Fruit fly (Drosophila melanogaster) whole organism, embryonic: ENCODE results near the gene Cubn.

Source experiments
- CG1024 ChIP-seq: fragments of 200-800 bp; sonication (Bioruptor generic); IDR thresholded peaks from 2 replicates; pipeline ENCODE4 v1.3.6; 2022; ENCODE audit warnings: missing biosample characterization, missing genetic modification characterization
- CG11456 ChIP-seq: fragments of 200-800 bp; sonication (Bioruptor generic); IDR thresholded peaks from 3 replicates; pipeline ENCODE4 v1.3.6; 2022; ENCODE audit warnings: missing biosample characterization, missing genetic modification characterization
- CG13287 ChIP-seq: fragments of 200-800 bp; sonication (Bioruptor generic); IDR thresholded peaks from 2 replicates; pipeline ENCODE4 v1.3.6; 2022; ENCODE audit warnings: missing biosample characterization, missing genetic modification characterization; ENCODE audit not compliant: partially characterized antibody
- CG15073 ChIP-seq: fragments of 200-800 bp; sonication (Bioruptor generic); optimal IDR thresholded peaks from 2 replicates; lab custom pipeline; 2016; ENCODE audit warnings: missing biosample characterization, missing genetic modification characterization
- CG18619 ChIP-seq: fragments of 200-800 bp; sonication (Bioruptor generic); optimal IDR thresholded peaks from 3 replicates; lab custom pipeline; 2017; ENCODE audit warnings: missing biosample characterization, mild to moderate bottlenecking, missing genetic modification characterization
- CG2116 ChIP-seq: fragments of 200-800 bp; sonication (Bioruptor generic); optimal IDR thresholded peaks from 3 replicates; lab custom pipeline; 2018; ENCODE audit warnings: missing biosample characterization, mild to moderate bottlenecking, missing genetic modification characterization
- CG2202 ChIP-seq: fragments of 200-800 bp; sonication (Bioruptor generic); optimal IDR thresholded peaks from 2 replicates; lab custom pipeline; 2018; ENCODE audit warnings: missing biosample characterization, mild to moderate bottlenecking, missing genetic modification characterization
- CG33213 ChIP-seq: fragments of 200-800 bp; sonication (Bioruptor generic); optimal IDR thresholded peaks from 3 replicates; lab custom pipeline; 2016; ENCODE audit warnings: missing biosample characterization, missing genetic modification characterization
- CG34376 ChIP-seq: fragments of 200-800 bp; sonication (Bioruptor generic); optimal IDR thresholded peaks from 2 replicates; lab custom pipeline; 2018; ENCODE audit warnings: missing biosample characterization, mild to moderate bottlenecking, missing genetic modification characterization
- CG4424 ChIP-seq: fragments of 200-800 bp; sonication (Bioruptor generic); optimal IDR thresholded peaks from 3 replicates; lab custom pipeline; 2016; ENCODE audit warnings: missing biosample characterization, missing genetic modification characterization
- CG4707 ChIP-seq: fragments of 200-800 bp; sonication (Bioruptor generic); optimal IDR thresholded peaks from 2 replicates; lab custom pipeline; 2018; ENCODE audit warnings: missing biosample characterization, mild to moderate bottlenecking, missing genetic modification characterization, moderate library complexity
- CG7357 ChIP-seq: fragments of 200-800 bp; sonication (Bioruptor generic); IDR thresholded peaks from 3 replicates; pipeline ENCODE4 v1.3.6; 2022; ENCODE audit warnings: missing biosample characterization, missing genetic modification characterization
- Dek ChIP-seq: fragments of 200-800 bp; sonication (Bioruptor generic); optimal IDR thresholded peaks from 3 replicates; lab custom pipeline; 2019; ENCODE audit warnings: missing biosample characterization, mild to moderate bottlenecking, missing genetic modification characterization, moderate library complexity
- Eip74EF ChIP-seq, 2 experiments: fragments of 200-800 bp in 1 of 2; fragments of >200 bp in 1 of 2; sonication (Bioruptor generic) in 1 of 2; optimal IDR thresholded peaks; 2 replicates each; lab custom pipeline; 2017 to 2019; ENCODE audit warnings: missing biosample characterization in 2 of 2, missing genetic modification characterization in 2 of 2, mild to moderate bottlenecking in 1 of 2, moderate library complexity in 1 of 2
- H2.0 ChIP-seq: fragments of 200-800 bp; sonication (Bioruptor generic); IDR thresholded peaks from 2 replicates; pipeline ENCODE4 v1.3.6; 2022; ENCODE audit warnings: missing biosample characterization, missing genetic modification characterization
- HmgZ ChIP-seq: fragments of 200-800 bp; sonication (Bioruptor generic); optimal IDR thresholded peaks from 2 replicates; lab custom pipeline; 2018; ENCODE audit warnings: missing biosample characterization, mild to moderate bottlenecking, missing genetic modification characterization
- Hr78 ChIP-seq, 2 experiments: fragments of 200-800 bp in 1 of 2; fragments of >200 bp in 1 of 2; sonication (Bioruptor generic) in 1 of 2; optimal IDR thresholded peaks; 2 replicates each; lab custom pipeline; 2017 to 2019; ENCODE audit warnings: missing biosample characterization in 2 of 2, missing genetic modification characterization in 2 of 2, mild to moderate bottlenecking in 1 of 2, moderate library complexity in 1 of 2
- MTF-1 ChIP-seq: fragments of 200-800 bp; sonication (Bioruptor generic); optimal IDR thresholded peaks from 2 replicates; lab custom pipeline; 2018; ENCODE audit warnings: missing biosample characterization, mild to moderate bottlenecking, missing genetic modification characterization, borderline replicate concordance
- Neu2 ChIP-seq: fragments of 200-800 bp; sonication (Bioruptor generic); optimal IDR thresholded peaks from 3 replicates; lab custom pipeline; 2016; ENCODE audit warnings: missing biosample characterization, missing genetic modification characterization, borderline replicate concordance
- Nf-YB ChIP-seq: fragments of 200-800 bp; sonication (Bioruptor generic); optimal IDR thresholded peaks from 3 replicates; lab custom pipeline; 2019; ENCODE audit warnings: missing biosample characterization, mild to moderate bottlenecking, missing genetic modification characterization, moderate library complexity
- Opbp ChIP-seq: fragments of 200-800 bp; sonication (Bioruptor generic); IDR thresholded peaks from 3 replicates; pipeline ENCODE4 v1.3.6; 2022; ENCODE audit warnings: missing biosample characterization, missing genetic modification characterization; ENCODE audit not compliant: partially characterized antibody
- Rfx ChIP-seq: fragments of 200-800 bp; sonication (Bioruptor generic); IDR thresholded peaks from 2 replicates; pipeline ENCODE4 v1.3.6; 2022; ENCODE audit warnings: missing biosample characterization, missing genetic modification characterization
- Ssrp ChIP-seq: fragments of 200-800 bp; sonication (Bioruptor generic); optimal IDR thresholded peaks from 2 replicates; lab custom pipeline; 2018; ENCODE audit warnings: missing biosample characterization, mild to moderate bottlenecking, missing genetic modification characterization, moderate library complexity
- Stat92E ChIP-seq, 3 experiments: fragments of >200 bp in 2 of 3; fragments of 200-800 bp in 1 of 3; sonication (Bioruptor generic) in 1 of 3; optimal IDR thresholded peaks; 2 replicates each; lab custom pipeline; 2017 to 2019; ENCODE audit warnings: missing biosample characterization in 3 of 3, missing genetic modification characterization in 3 of 3, mild to moderate bottlenecking in 1 of 3, moderate library complexity in 1 of 3
- al ChIP-seq: fragments of 200-800 bp; sonication (Bioruptor generic); IDR thresholded peaks from 2 replicates; pipeline ENCODE4 v1.3.6; 2022; ENCODE audit warnings: missing biosample characterization, missing genetic modification characterization
- cg ChIP-seq: fragments of 200-800 bp; sonication (Bioruptor generic); optimal IDR thresholded peaks from 3 replicates; lab custom pipeline; 2019; ENCODE audit warnings: missing biosample characterization, mild to moderate bottlenecking, missing genetic modification characterization, moderate library complexity
- danr ChIP-seq: fragments of 200-800 bp; sonication (Bioruptor generic); IDR thresholded peaks from 2 replicates; pipeline ENCODE4 v1.3.6; 2022; ENCODE audit warnings: missing biosample characterization, missing genetic modification characterization
- exex ChIP-seq: fragments of 200-800 bp; sonication (Bioruptor generic); optimal IDR thresholded peaks from 4 replicates; lab custom pipeline; 2018; ENCODE audit warnings: missing biosample characterization, mild to moderate bottlenecking, missing genetic modification characterization, moderate library complexity
- ken ChIP-seq: fragments of 200-800 bp; sonication (Bioruptor generic); IDR thresholded peaks from 3 replicates; pipeline ENCODE4 v1.3.6; 2022; ENCODE audit warnings: missing biosample characterization, missing genetic modification characterization
- nom ChIP-seq: fragments of 200-800 bp; sonication (Bioruptor generic); optimal IDR thresholded peaks from 2 replicates; lab custom pipeline; 2017; ENCODE audit warnings: missing biosample characterization, missing genetic modification characterization, mild to moderate bottlenecking, moderate library complexity, missing genetic modification reagents
- onecut ChIP-seq: fragments of 200-800 bp; sonication (Bioruptor generic); IDR thresholded peaks from 2 replicates; pipeline ENCODE4 v1.3.6; 2022; ENCODE audit warnings: missing biosample characterization, missing genetic modification characterization
- org-1 ChIP-seq: fragments of 200-800 bp; sonication (Bioruptor generic); optimal IDR thresholded peaks from 2 replicates; lab custom pipeline; 2017; ENCODE audit warnings: missing biosample characterization, missing genetic modification characterization
- pan ChIP-seq, 4 experiments: fragments of >200 bp in 3 of 4; fragments of 200-800 bp in 1 of 4; sonication (Bioruptor generic) in 1 of 4; optimal IDR thresholded peaks in 3 of 4; IDR thresholded peaks in 1 of 4; 2 replicates each; pipeline versions ENCODE4 v1.3.6 to Lab custom; 2017 to 2022; ENCODE audit warnings: missing biosample characterization in 2 of 4, missing genetic modification characterization in 2 of 4, mixed read lengths in 1 of 4
- pita ChIP-seq: fragments of 200-800 bp; sonication (Bioruptor generic); optimal IDR thresholded peaks from 2 replicates; lab custom pipeline; 2017; ENCODE audit warnings: missing biosample characterization, mild to moderate bottlenecking, missing genetic modification characterization
- prd ChIP-seq, 3 experiments: fragments of >200 bp in 2 of 3; fragments of 200-800 bp in 1 of 3; sonication (Bioruptor generic) in 1 of 3; optimal IDR thresholded peaks in 2 of 3; IDR thresholded peaks in 1 of 3; 2 replicates in 2 of 3; 3 replicates in 1 of 3; pipeline versions ENCODE4 v1.3.6 to Lab custom; 2017 to 2022; ENCODE audit warnings: missing biosample characterization in 1 of 3, missing genetic modification characterization in 1 of 3
- pum ChIP-seq: fragments of 200-800 bp; sonication (Bioruptor generic); optimal IDR thresholded peaks from 2 replicates; lab custom pipeline; 2016; ENCODE audit warnings: missing biosample characterization, missing genetic modification characterization
- sima ChIP-seq: fragments of 200-800 bp; sonication (Bioruptor generic); optimal IDR thresholded peaks from 2 replicates; lab custom pipeline; 2016; ENCODE audit warnings: missing biosample characterization, missing genetic modification characterization
- stc ChIP-seq: fragments of 200-800 bp; sonication (Bioruptor generic); IDR thresholded peaks from 2 replicates; pipeline ENCODE4 v1.3.6; 2022; ENCODE audit warnings: missing biosample characterization, missing genetic modification characterization
- sug ChIP-seq: fragments of 200-800 bp; optimal IDR thresholded peaks from 2 replicates; lab custom pipeline; 2019; ENCODE audit warnings: missing biosample characterization, mild to moderate bottlenecking, missing genetic modification characterization, moderate library complexity
- tin ChIP-seq: fragments of 200-800 bp; sonication (Bioruptor generic); optimal IDR thresholded peaks from 3 replicates; lab custom pipeline; 2016; ENCODE audit warnings: missing biosample characterization, missing genetic modification characterization
- tx ChIP-seq: fragments of 200-800 bp; sonication (Bioruptor generic); optimal IDR thresholded peaks from 2 replicates; lab custom pipeline; 2016; ENCODE audit warnings: missing biosample characterization, missing genetic modification characterization
- wor ChIP-seq: fragments of 200-800 bp; sonication (Bioruptor generic); IDR thresholded peaks from 2 replicates; pipeline ENCODE4 v1.3.6; 2022; ENCODE audit warnings: missing biosample characterization, missing genetic modification characterization
- zfh1 ChIP-seq: fragments of 200-800 bp; sonication (Bioruptor generic); IDR thresholded peaks from 3 replicates; pipeline ENCODE4 v1.3.6; 2022; ENCODE audit warnings: missing biosample characterization, missing genetic modification characterization

The Cubn gene

DNA sequence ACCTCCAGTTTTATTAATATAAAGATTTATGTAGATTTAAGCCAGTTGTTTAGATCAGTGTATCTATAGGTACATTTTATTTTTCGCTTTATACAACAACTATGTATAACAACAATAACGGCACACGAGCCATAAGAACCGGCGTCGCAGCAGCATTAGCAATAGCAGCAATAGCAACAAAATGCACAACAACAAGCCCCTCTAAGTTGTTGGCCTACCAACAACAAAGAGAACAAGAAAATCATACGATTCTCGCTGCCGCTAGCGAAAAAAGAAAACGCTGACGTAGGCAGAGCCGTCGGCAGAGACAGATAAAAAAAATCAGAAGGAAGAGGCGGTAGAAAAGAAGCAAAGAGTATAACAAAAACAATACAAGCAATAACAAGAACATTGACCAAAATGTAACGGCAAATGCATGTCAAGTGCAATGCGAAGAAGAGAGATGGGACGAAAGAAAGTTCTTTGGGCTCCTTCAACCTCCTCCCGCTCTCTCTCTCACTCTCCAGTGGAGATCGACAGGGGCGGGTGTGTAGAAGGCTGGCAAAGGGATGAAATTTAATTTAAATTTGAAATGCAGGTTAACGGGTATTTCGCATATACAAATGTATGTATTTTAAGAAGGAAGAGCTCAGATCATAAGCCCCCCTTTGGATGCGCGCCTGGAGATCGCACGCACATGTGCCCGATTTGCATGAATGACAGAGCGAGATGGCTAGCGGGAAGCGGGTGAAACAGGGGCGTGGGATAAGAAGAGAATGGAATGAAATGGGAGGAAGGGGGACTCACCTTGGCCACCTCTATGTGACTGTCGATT is 7.8 kb upstream of the Cubn start (continued):
- TF ChIP-seq prd (optimal IDR thresholded peaks at IDR 0.05; lab: Kevin White, UChicago) (no peak), prd (GFP tag; IDR thresholded peaks at IDR 0.05; lab: Robert Waterston, UW) (peak; percentile 99), Hr78 (GFP tag; optimal IDR thresholded peaks at IDR 0.05; lab: Kevin White, UChicago) (peak in 1 of 2 experiments; percentile 91), pum (peak; percentile 99), H2.0 (GFP tag; lab: Robert Waterston, UW) (peak; percentile 98), CG2116 (GFP tag; lab: Kevin White, UChicago) (peak; percentile 80), tin (GFP tag; lab: Kevin White, UChicago) (peak; percentile 99), Eip74EF (GFP tag; optimal IDR thresholded peaks at IDR 0.05; lab: Kevin White, UChicago) (peak in 1 of 2 experiments; percentile 95), Rfx (peak; percentile 99), MTF-1 (GFP tag; lab: Kevin White, UChicago) (peak; percentile 95), pita (GFP tag; lab: Kevin White, UChicago) (no peak), wor (GFP tag; lab: Robert Waterston, UW) (peak; percentile 98), CG13287 (no peak), onecut (GFP tag; lab: Robert Waterston, UW) (peak; percentile 96), stc (peak; percentile 98), Stat92E (GFP tag; optimal IDR thresholded peaks at IDR 0.05; lab: Kevin White, UChicago) (peak in 2 of 3 experiments; percentile 21 to 94), sima (GFP tag; lab: Kevin White, UChicago) (peak; percentile 95), Ssrp (tag; lab: Kevin White, UChicago) (peak; percentile 99), CG1024 (GFP tag; lab: Robert Waterston, UW) (peak; percentile 96), CG7357 (GFP tag; lab: Robert Waterston, UW) (peak; percentile 94), Opbp (GFP tag; lab: Robert Waterston, UW) (no peak), CG2202 (peak; percentile 99), Dek (tag; lab: Kevin White, UChicago) (peak; percentile 96), al (GFP tag; lab: Robert Waterston, UW) (peak; percentile 97), CG4707 (GFP tag; lab: Kevin White, UChicago) (peak; percentile 96), CG4424 (peak; percentile 98), CG11456 (GFP tag; lab: Robert Waterston, UW) (peak; percentile 99), Nf-YB (GFP tag; lab: Kevin White, UChicago) (peak; percentile 86), zfh1 (GFP tag; lab: Robert Waterston, UW) (peak; percentile 100), CG34376 (GFP tag; lab: Kevin White, UChicago) (peak; percentile 76), tx (peak; percentile 98), ken (GFP tag; lab: Robert Waterston, UW) (peak; percentile 99), org-1 (GFP tag; lab: Kevin White, UChicago) (peak; percentile 97), CG18619 (peak; percentile 98), nom (GFP tag; lab: Kevin White, UChicago) (peak; percentile 96), CG33213 (peak; percentile 98), exex (tag; lab: Kevin White, UChicago) (peak; percentile 65), Neu2 (GFP tag; lab: Kevin White, UChicago) (peak; percentile 94), sug (tag; lab: Kevin White, UChicago) (peak; percentile 77), CG15073 (GFP tag; lab: Kevin White, UChicago) (peak; percentile 89), danr (GFP tag; lab: Robert Waterston, UW) (peak; percentile 97), cg (no peak), HmgZ (tag; lab: Kevin White, UChicago) (peak; percentile 97), pan (optimal IDR thresholded peaks at IDR 0.05; lab: Kevin White, UChicago) (no peak), pan (GFP tag; optimal IDR thresholded peaks at IDR 0.05 in 1 of 2, IDR thresholded peaks at IDR 0.05 in 1 of 2) (peak in 1 of 2 experiments; percentile 98)
